Fruit fly (Drosophila melanogaster) whole organism, embryonic: ENCODE results near the gene obst-B.

ENCODE experiments used
- Ada2b ChIP-seq: fragments of 200-800 bp; sonication (Bioruptor generic); IDR thresholded peaks from 2 replicates; pipeline ENCODE4 v1.3.6; 2022; ENCODE audit warnings: missing biosample characterization, missing genetic modification characterization
- Aef1 ChIP-seq: fragments of 200-800 bp; sonication (Bioruptor generic); IDR thresholded peaks from 3 replicates; pipeline ENCODE4 v1.3.6; 2022; ENCODE audit warnings: missing biosample characterization, missing genetic modification characterization
- Atf-2 ChIP-seq: fragments of 200-800 bp; sonication (Bioruptor generic); optimal IDR thresholded peaks from 2 replicates; lab custom pipeline; 2016; ENCODE audit warnings: missing biosample characterization, missing genetic modification characterization
- CG10654 ChIP-seq: fragments of 200-800 bp; sonication (Bioruptor generic); optimal IDR thresholded peaks from 2 replicates; lab custom pipeline; 2016; ENCODE audit warnings: missing biosample characterization, missing genetic modification characterization
- CG10959 ChIP-seq: fragments of 200-800 bp; sonication (Bioruptor generic); IDR thresholded peaks from 2 replicates; pipeline ENCODE4 v1.3.6; 2022; ENCODE audit warnings: missing biosample characterization, missing genetic modification characterization
- CG11695 ChIP-seq: fragments of 200-800 bp; sonication (Bioruptor generic); IDR thresholded peaks from 3 replicates; pipeline ENCODE4 v1.3.6; 2022; ENCODE audit warnings: missing biosample characterization, missing genetic modification characterization
- CG12236 ChIP-seq: fragments of 200-800 bp; sonication (Bioruptor generic); optimal IDR thresholded peaks from 2 replicates; lab custom pipeline; 2016; ENCODE audit warnings: missing biosample characterization, missing genetic modification characterization
- CG12744 ChIP-seq: fragments of 200-800 bp; sonication (Bioruptor generic); optimal IDR thresholded peaks from 2 replicates; lab custom pipeline; 2016; ENCODE audit warnings: missing biosample characterization, missing genetic modification characterization
- CG12942 ChIP-seq: fragments of 200-800 bp; sonication (Bioruptor generic); optimal IDR thresholded peaks from 3 replicates; lab custom pipeline; 2016; ENCODE audit warnings: missing biosample characterization, missing genetic modification characterization
- CG14860 ChIP-seq: fragments of 200-800 bp; sonication (Bioruptor generic); IDR thresholded peaks from 3 replicates; pipeline ENCODE4 v1.3.6; 2022; ENCODE audit warnings: missing biosample characterization, missing genetic modification characterization; ENCODE audit not compliant: partially characterized antibody
- CG15269 ChIP-seq: fragments of 200-800 bp; sonication (Bioruptor generic); optimal IDR thresholded peaks from 2 replicates; lab custom pipeline; 2018; ENCODE audit warnings: missing biosample characterization, mild to moderate bottlenecking, missing genetic modification characterization, moderate library complexity
- CG1602 ChIP-seq: fragments of 200-800 bp; sonication (Bioruptor generic); optimal IDR thresholded peaks from 3 replicates; lab custom pipeline; 2016; ENCODE audit warnings: missing biosample characterization, missing genetic modification characterization
- CG17361 ChIP-seq: fragments of 200-800 bp; sonication (Bioruptor generic); IDR thresholded peaks from 3 replicates; pipeline ENCODE4 v1.3.6; 2022; ENCODE audit warnings: missing biosample characterization, missing genetic modification characterization
- CG31224 ChIP-seq: fragments of 200-800 bp; sonication (Bioruptor generic); IDR thresholded peaks from 2 replicates; pipeline ENCODE4 v1.3.6; 2022; ENCODE audit warnings: missing biosample characterization, missing genetic modification characterization
- CG31441 ChIP-seq: fragments of 200-800 bp; sonication (Bioruptor generic); IDR thresholded peaks from 2 replicates; pipeline ENCODE4 v1.3.6; 2022; ENCODE audit warnings: missing biosample characterization, missing genetic modification characterization
- CG32772 ChIP-seq: fragments of 200-800 bp; sonication (Bioruptor generic); IDR thresholded peaks from 2 replicates; pipeline ENCODE4 v1.3.6; 2022; ENCODE audit warnings: missing biosample characterization, missing genetic modification characterization
- CG33213 ChIP-seq: fragments of 200-800 bp; sonication (Bioruptor generic); optimal IDR thresholded peaks from 3 replicates; lab custom pipeline; 2016; ENCODE audit warnings: missing biosample characterization, missing genetic modification characterization
- CG42726 ChIP-seq: fragments of 200-800 bp; sonication (Bioruptor generic); IDR thresholded peaks from 2 replicates; pipeline ENCODE4 v1.3.6; 2022; ENCODE audit warnings: missing biosample characterization, missing genetic modification characterization; ENCODE audit not compliant: partially characterized antibody
- CG4360 ChIP-seq: fragments of 200-800 bp; sonication (Bioruptor generic); IDR thresholded peaks from 2 replicates; pipeline ENCODE4 v1.3.6; 2022; ENCODE audit warnings: missing biosample characterization, missing genetic modification characterization
- CG5953 ChIP-seq: fragments of 200-800 bp; sonication (Bioruptor generic); IDR thresholded peaks from 2 replicates; pipeline ENCODE4 v1.3.6; 2022; ENCODE audit warnings: missing biosample characterization, missing genetic modification characterization
- CG6654 ChIP-seq: fragments of 200-800 bp; sonication (Bioruptor generic); optimal IDR thresholded peaks from 2 replicates; lab custom pipeline; 2017; ENCODE audit warnings: missing biosample characterization, mild to moderate bottlenecking, missing genetic modification characterization
- CG7928 ChIP-seq: fragments of 200-800 bp; sonication (Bioruptor generic); optimal IDR thresholded peaks from 2 replicates; lab custom pipeline; 2017; ENCODE audit warnings: missing biosample characterization, mild to moderate bottlenecking, missing genetic modification characterization
- CG8765 ChIP-seq: fragments of 200-800 bp; sonication (Bioruptor generic); IDR thresholded peaks from 2 replicates; pipeline ENCODE4 v1.3.6; 2022; ENCODE audit warnings: missing biosample characterization, missing genetic modification characterization
- CkIIα-i1 ChIP-seq: fragments of 200-800 bp; sonication (Bioruptor generic); IDR thresholded peaks from 2 replicates; pipeline ENCODE4 v1.3.6; 2022; ENCODE audit warnings: missing biosample characterization, missing genetic modification characterization
- Dp ChIP-seq: fragments of 200-800 bp; sonication (Bioruptor generic); optimal IDR thresholded peaks from 2 replicates; lab custom pipeline; 2018; ENCODE audit warnings: missing biosample characterization, mild to moderate bottlenecking, missing genetic modification characterization, moderate library complexity
- Gsc ChIP-seq: fragments of 200-800 bp; sonication (Bioruptor generic); IDR thresholded peaks from 2 replicates; pipeline ENCODE4 v1.3.6; 2022; ENCODE audit warnings: missing biosample characterization, missing genetic modification characterization
- Gug ChIP-seq: fragments of 200-800 bp; sonication (Bioruptor generic); IDR thresholded peaks from 4 replicates; pipeline ENCODE4 v1.3.6; 2022; ENCODE audit warnings: missing biosample characterization, missing genetic modification characterization
- Hmr ChIP-seq: fragments of 200-800 bp; sonication (Bioruptor generic); optimal IDR thresholded peaks from 3 replicates; lab custom pipeline; 2017; ENCODE audit warnings: mild to moderate bottlenecking, missing biosample characterization, missing genetic modification reagents, missing genetic modification characterization
- Lhr ChIP-seq: fragments of 200-800 bp; sonication (Bioruptor generic); optimal IDR thresholded peaks from 3 replicates; lab custom pipeline; 2017; ENCODE audit warnings: mild to moderate bottlenecking, missing biosample characterization, missing genetic modification reagents, missing genetic modification characterization
- Meics ChIP-seq: fragments of 200-800 bp; sonication (Bioruptor generic); optimal IDR thresholded peaks from 2 replicates; lab custom pipeline; 2017; ENCODE audit warnings: missing biosample characterization, mild to moderate bottlenecking, missing genetic modification characterization
- Mes4 ChIP-seq: fragments of 200-800 bp; sonication (Bioruptor generic); optimal IDR thresholded peaks from 2 replicates; lab custom pipeline; 2016; ENCODE audit warnings: missing biosample characterization, missing genetic modification characterization
- NFAT ChIP-seq: fragments of 200-800 bp; sonication (Bioruptor generic); IDR thresholded peaks from 2 replicates; pipeline ENCODE4 v1.3.6; 2022; ENCODE audit warnings: missing biosample characterization, missing genetic modification characterization
- Pdp1 ChIP-seq, 2 experiments: fragments of 200-800 bp; sonication (Bioruptor generic); optimal IDR thresholded peaks; 3 replicates each; lab custom pipeline; 2016; ENCODE audit warnings: missing biosample characterization in 2 of 2, missing genetic modification characterization in 2 of 2, mild to moderate bottlenecking in 1 of 2, moderate library complexity in 1 of 2
- Rx ChIP-seq: fragments of 200-800 bp; sonication (Bioruptor generic); IDR thresholded peaks from 2 replicates; pipeline ENCODE4 v1.3.6; 2022; ENCODE audit warnings: missing biosample characterization, missing genetic modification characterization
- Taf1 ChIP-seq: fragments of 200-800 bp; sonication (Bioruptor generic); IDR thresholded peaks from 2 replicates; pipeline ENCODE4 v1.3.6; 2022; ENCODE audit warnings: missing biosample characterization, missing genetic modification characterization
- Tbp ChIP-seq: fragments of >200 bp; optimal IDR thresholded peaks from 2 replicates; lab custom pipeline; 2018; ENCODE audit warnings: missing biosample characterization, missing genetic modification characterization
- al ChIP-seq: fragments of 200-800 bp; sonication (Bioruptor generic); IDR thresholded peaks from 2 replicates; pipeline ENCODE4 v1.3.6; 2022; ENCODE audit warnings: missing biosample characterization, missing genetic modification characterization
- crc ChIP-seq: fragments of 200-800 bp; sonication (Bioruptor generic); optimal IDR thresholded peaks from 2 replicates; lab custom pipeline; 2016; ENCODE audit warnings: missing biosample characterization, missing genetic modification characterization
- cwo ChIP-seq: fragments of 200-800 bp; sonication (Bioruptor generic); optimal IDR thresholded peaks from 3 replicates; lab custom pipeline; 2017; ENCODE audit warnings: missing biosample characterization, missing genetic modification characterization, mild to moderate bottlenecking, moderate library complexity, missing genetic modification reagents
- esg ChIP-seq: fragments of 200-800 bp; sonication (Bioruptor generic); conservative IDR thresholded peaks from 2 replicates; pipeline ENCODE4 v1.3.6; 2022; ENCODE audit warnings: missing biosample characterization, missing genetic modification characterization
- hth ChIP-seq: fragments of >200 bp; optimal IDR thresholded peaks from 2 replicates; lab custom pipeline; 2017; ENCODE audit warnings: inconsistent platforms
- jing ChIP-seq: fragments of 200-800 bp; sonication (Bioruptor generic); optimal IDR thresholded peaks from 2 replicates; lab custom pipeline; 2018; ENCODE audit warnings: missing biosample characterization, mild to moderate bottlenecking, missing genetic modification characterization
- lab ChIP-seq: fragments of 200-800 bp; sonication (Bioruptor generic); optimal IDR thresholded peaks from 3 replicates; lab custom pipeline; 2017; ENCODE audit warnings: missing biosample characterization, missing genetic modification characterization, mild to moderate bottlenecking, moderate library complexity, missing genetic modification reagents
- luna ChIP-seq: fragments of 200-800 bp; sonication (Bioruptor generic); optimal IDR thresholded peaks from 2 replicates; lab custom pipeline; 2016; ENCODE audit warnings: missing biosample characterization, missing genetic modification characterization
- pan ChIP-seq, 4 experiments: fragments of >200 bp in 3 of 4; fragments of 200-800 bp in 1 of 4; sonication (Bioruptor generic) in 1 of 4; optimal IDR thresholded peaks in 3 of 4; IDR thresholded peaks in 1 of 4; 2 replicates each; pipeline versions ENCODE4 v1.3.6 to Lab custom; 2017 to 2022; ENCODE audit warnings: missing biosample characterization in 2 of 4, missing genetic modification characterization in 2 of 4, mixed read lengths in 1 of 4
- pum ChIP-seq: fragments of 200-800 bp; sonication (Bioruptor generic); optimal IDR thresholded peaks from 2 replicates; lab custom pipeline; 2016; ENCODE audit warnings: missing biosample characterization, missing genetic modification characterization
- scrt ChIP-seq: fragments of 200-800 bp; sonication (Bioruptor generic); optimal IDR thresholded peaks from 2 replicates; lab custom pipeline; 2018; ENCODE audit warnings: missing biosample characterization, mild to moderate bottlenecking, missing genetic modification characterization, moderate library complexity
- sd ChIP-seq: fragments of 200-800 bp; sonication (Bioruptor generic); optimal IDR thresholded peaks from 3 replicates; lab custom pipeline; 2018; ENCODE audit warnings: missing biosample characterization, mild to moderate bottlenecking, missing genetic modification characterization, moderate library complexity
- sob ChIP-seq: fragments of 200-800 bp; sonication (Bioruptor generic); IDR thresholded peaks from 2 replicates; pipeline ENCODE4 v1.3.6; 2022; ENCODE audit warnings: missing biosample characterization, missing genetic modification characterization
- toy ChIP-seq: fragments of 200-800 bp; sonication (Bioruptor generic); IDR thresholded peaks from 2 replicates; pipeline ENCODE4 v1.3.6; 2022; ENCODE audit warnings: missing biosample characterization, missing genetic modification characterization
- zfh1 ChIP-seq: fragments of 200-800 bp; sonication (Bioruptor generic); IDR thresholded peaks from 3 replicates; pipeline ENCODE4 v1.3.6; 2022; ENCODE audit warnings: missing biosample characterization, missing genetic modification characterization

Gene obst-B

DNA sequence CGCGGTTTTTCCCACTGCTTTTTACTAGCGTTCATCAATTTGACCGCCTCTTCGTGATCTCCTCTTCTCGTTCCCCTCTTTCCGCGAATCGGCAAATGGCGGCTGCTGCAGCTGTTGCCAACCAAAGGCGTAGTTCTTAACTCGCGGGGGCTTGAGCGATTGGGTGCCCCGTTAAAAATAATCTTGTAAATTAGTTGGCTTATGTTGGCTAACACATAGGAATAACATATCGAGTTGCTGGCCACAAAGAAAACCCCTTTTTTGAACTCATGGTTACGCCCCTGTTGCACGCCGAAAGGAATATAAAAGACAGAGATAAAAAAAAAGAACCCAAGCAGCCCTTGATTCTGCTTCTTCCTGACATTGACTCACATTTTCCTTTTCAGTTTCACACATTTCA is 24.7 kb downstream of the obst-B start (continued):
- TF ChIP-seq Taf1 (no peak), scrt (GFP tag; lab: Kevin White, UChicago) (no peak), pan (optimal IDR thresholded peaks at IDR 0.05; lab: Kevin White, UChicago) (no peak), pan (GFP tag; optimal IDR thresholded peaks at IDR 0.05 in 1 of 2, IDR thresholded peaks at IDR 0.05 in 1 of 2) (peak in 1 of 2 experiments; percentile 71), Pdp1 (GFP tag; optimal IDR thresholded peaks at IDR 0.05; lab: Kevin White, UChicago) (peak; percentile 70 to 74), Gug (GFP tag; lab: Robert Waterston, UW) (peak; percentile 89), CG6654 (peak; percentile 4), CG10654 (GFP tag; lab: Kevin White, UChicago) (peak; percentile 56), CG31224 (GFP tag; lab: Robert Waterston, UW) (peak; percentile 37; the same call in 1 of the 2 replicates), luna (GFP tag; lab: Kevin White, UChicago) (no peak), jing (GFP tag; lab: Kevin White, UChicago) (peak; percentile 54), CG5953 (peak; percentile 71), CG7928 (GFP tag; lab: Kevin White, UChicago) (no peak), Lhr (GFP tag; lab: Kevin White, UChicago) (peak; percentile 21), Gsc (peak; percentile 61), Atf-2 (GFP tag; lab: Kevin White, UChicago) (peak; percentile 71), CG12942 (peak; percentile 62), CG33213 (GFP tag; lab: Kevin White, UChicago) (peak; percentile 67), CkIIα-i1 (no peak), CG12744 (GFP tag; lab: Kevin White, UChicago) (peak; percentile 31), NFAT (GFP tag; lab: Robert Waterston, UW) (peak; percentile 75), CG42726 (GFP tag; lab: Robert Waterston, UW) (no peak), CG12236 (GFP tag; lab: Kevin White, UChicago) (peak; percentile 67), sd (tag; lab: Kevin White, UChicago) (no peak), Meics (GFP tag; lab: Kevin White, UChicago) (peak; percentile 38), CG31441 (GFP tag; lab: Robert Waterston, UW) (peak; percentile 62; the same call in 1 of the 2 replicates), CG32772 (GFP tag; lab: Robert Waterston, UW) (peak; percentile 88), CG8765 (GFP tag; lab: Robert Waterston, UW) (peak; percentile 89), lab (GFP tag; lab: Kevin White, UChicago) (peak; percentile 60), sob (GFP tag; lab: Robert Waterston, UW) (peak; percentile 57; the same call in 1 of the 2 replicates), Hmr (GFP tag; lab: Kevin White, UChicago) (peak; percentile 18), Rx (GFP tag; lab: Robert Waterston, UW) (peak; percentile 81), CG1602 (GFP tag; lab: Kevin White, UChicago) (peak; percentile 75), pum (GFP tag; lab: Kevin White, UChicago) (peak; percentile 71), hth (lab: Kevin White, UChicago) (no peak), CG10959 (peak; percentile 86), Aef1 (GFP tag; lab: Robert Waterston, UW) (peak; percentile 75), al (GFP tag; lab: Robert Waterston, UW) (0 out of 2 replicates have a peak, but pooled peaks have one; percentile 35), CG15269 (peak; percentile 50), CG14860 (GFP tag; lab: Robert Waterston, UW) (no peak), Tbp (GFP tag; lab: Kevin White, UChicago) (no peak), crc (GFP tag; lab: Kevin White, UChicago) (peak; percentile 51), CG17361 (GFP tag; lab: Robert Waterston, UW) (peak; percentile 62; the same call in 2 of the 3 replicates), zfh1 (GFP tag; lab: Robert Waterston, UW) (peak; percentile 96), cwo (GFP tag; lab: Kevin White, UChicago) (peak; percentile 12), esg (GFP tag; lab: Robert Waterston, UW) (peak; percentile 70), toy (0 out of 2 replicates have a peak, but pooled peaks have one; percentile 34), Dp (GFP tag; lab: Kevin White, UChicago) (no peak), Ada2b (peak; percentile 76), Mes4 (GFP tag; lab: Kevin White, UChicago) (peak; percentile 65), CG4360 (GFP tag; lab: Robert Waterston, UW) (peak; percentile 51), CG11695 (GFP tag; lab: Robert Waterston, UW) (peak; percentile 70; the same call in 2 of the 3 replicates)
